Worm (Caenorhabditis elegans) whole organism, late embryonic: Measurements from ENCODE around the gene fbxc-27.

Source experiments
- C38D4.7 ChIP-seq: fragments of 200-800 bp; sonication (Bioruptor generic); optimal IDR thresholded peaks from 2 replicates; lab custom pipeline; 2018; ENCODE audit warnings: mild to moderate bottlenecking, missing genetic modification characterization, moderate library complexity, missing compliant biosample characterization
- K02D7.2 ChIP-seq: sonication (generic microtip); optimal IDR thresholded peaks from 2 replicates; lab custom pipeline; 2017; ENCODE audit warnings: mild to moderate bottlenecking, missing genetic modification characterization, missing compliant biosample characterization
- K09A11.1 ChIP-seq: sonication (generic microtip); optimal IDR thresholded peaks from 2 replicates; lab custom pipeline; 2017; ENCODE audit warnings: antibody characterized with exemption, mild to moderate bottlenecking, missing genetic modification characterization, missing compliant biosample characterization; ENCODE audit not compliant: insufficient read depth
- T23F11.4 ChIP-seq: fragments of 200-800 bp; sonication (Bioruptor generic); optimal IDR thresholded peaks from 2 replicates; lab custom pipeline; 2018; ENCODE audit warnings: mild to moderate bottlenecking, missing genetic modification characterization, missing compliant biosample characterization
- Y22D7AL.16 ChIP-seq: sonication (generic microtip); optimal IDR thresholded peaks from 2 replicates; lab custom pipeline; 2016; ENCODE audit warnings: missing genetic modification characterization, missing compliant biosample characterization
- ceh-14 ChIP-seq: sonication (generic microtip); optimal IDR thresholded peaks from 2 replicates; lab custom pipeline; 2016; ENCODE audit warnings: missing genotype, missing genetic modification characterization, missing compliant biosample characterization
- ceh-18 ChIP-seq: sonication (generic microtip); optimal IDR thresholded peaks from 2 replicates; lab custom pipeline; 2016; ENCODE audit warnings: missing genetic modification characterization, missing compliant biosample characterization
- ceh-2 ChIP-seq: sonication (generic microtip); optimal IDR thresholded peaks from 2 replicates; lab custom pipeline; 2016; ENCODE audit warnings: missing genotype, missing genetic modification characterization, missing compliant biosample characterization
- ceh-22 ChIP-seq: sonication (generic microtip); optimal IDR thresholded peaks from 2 replicates; lab custom pipeline; 2017; ENCODE audit warnings: missing biosample characterization, missing genetic modification characterization
- ceh-30 ChIP-seq: fragments of 150-350 bp; optimal IDR thresholded peaks from 2 replicates; lab custom pipeline; 2014; ENCODE audit warnings: missing biosample characterization, missing genetic modification characterization
- ceh-31 ChIP-seq: sonication (generic microtip); optimal IDR thresholded peaks from 2 replicates; lab custom pipeline; 2016; ENCODE audit warnings: missing genetic modification characterization, missing compliant biosample characterization
- ceh-48 ChIP-seq: sonication (generic microtip); optimal IDR thresholded peaks from 2 replicates; lab custom pipeline; 2016; ENCODE audit warnings: missing genetic modification characterization, inconsistent platforms, missing compliant biosample characterization
- ceh-6 ChIP-seq: fragments of 200-800 bp; sonication (Bioruptor generic); optimal IDR thresholded peaks from 2 replicates; lab custom pipeline; 2018; ENCODE audit warnings: mild to moderate bottlenecking, missing genetic modification characterization, missing compliant biosample characterization
- che-1 ChIP-seq: sonication (generic microtip); optimal IDR thresholded peaks from 2 replicates; lab custom pipeline; 2016; ENCODE audit warnings: mild to moderate bottlenecking, missing genetic modification characterization, missing compliant biosample characterization
- dve-1 ChIP-seq: sonication (generic microtip); optimal IDR thresholded peaks from 2 replicates; lab custom pipeline; 2017; ENCODE audit warnings: antibody characterized with exemption, mild to moderate bottlenecking, missing genetic modification characterization, missing compliant biosample characterization
- elt-2 ChIP-seq: sonication (generic microtip); optimal IDR thresholded peaks from 2 replicates; lab custom pipeline; 2016; ENCODE audit warnings: missing genetic modification reagents, missing genetic modification characterization, missing compliant biosample characterization
- fax-1 ChIP-seq: sonication (generic microtip); optimal IDR thresholded peaks from 2 replicates; lab custom pipeline; 2016; ENCODE audit warnings: missing genotype, missing genetic modification characterization, missing compliant biosample characterization
- fkh-10 ChIP-seq: fragments of 150-350 bp; optimal IDR thresholded peaks from 2 replicates; lab custom pipeline; 2014; ENCODE audit warnings: missing biosample characterization, missing genetic modification reagents, missing genetic modification characterization
- hlh-8 ChIP-seq: sonication (generic microtip); optimal IDR thresholded peaks from 2 replicates; lab custom pipeline; 2016; ENCODE audit warnings: missing genotype, missing genetic modification characterization, missing compliant biosample characterization
- mec-3 ChIP-seq: sonication (generic microtip); optimal IDR thresholded peaks from 2 replicates; lab custom pipeline; 2016; ENCODE audit warnings: borderline replicate concordance, missing genetic modification characterization, missing compliant biosample characterization
- nfya-1 ChIP-seq: sonication (generic microtip); optimal IDR thresholded peaks from 2 replicates; lab custom pipeline; 2017; ENCODE audit warnings: missing genetic modification characterization, mild to moderate bottlenecking, missing compliant biosample characterization, antibody characterized with exemption, moderate library complexity
- nhr-232 ChIP-seq: sonication (generic microtip); optimal IDR thresholded peaks from 2 replicates; lab custom pipeline; 2016; ENCODE audit warnings: missing genetic modification characterization, missing compliant biosample characterization
- pag-3 ChIP-seq: sonication (generic microtip); optimal IDR thresholded peaks from 2 replicates; lab custom pipeline; 2016; ENCODE audit warnings: missing compliant biosample characterization, missing genetic modification characterization, borderline replicate concordance
- pha-4 ChIP-seq: fragments of 150-350 bp; optimal IDR thresholded peaks from 2 replicates; lab custom pipeline; 2018; ENCODE audit warnings: missing biosample characterization, missing genetic modification reagents, missing genetic modification characterization
- pqm-1 ChIP-seq: sonication (generic microtip); optimal IDR thresholded peaks from 2 replicates; lab custom pipeline; 2016; ENCODE audit warnings: missing genetic modification characterization, missing compliant biosample characterization
- rnt-1 ChIP-seq: sonication (generic microtip); optimal IDR thresholded peaks from 2 replicates; lab custom pipeline; 2016; ENCODE audit warnings: missing genetic modification characterization, missing compliant biosample characterization
- sox-2 ChIP-seq: fragments of 200-800 bp; sonication (Bioruptor generic); IDR thresholded peaks from 2 replicates; pipeline ENCODE4 v1.3.6; 2022; ENCODE audit warnings: missing genetic modification reagents, missing genetic modification characterization, missing compliant biosample characterization
- sox-4 ChIP-seq: sonication (generic microtip); optimal IDR thresholded peaks from 2 replicates; lab custom pipeline; 2017; ENCODE audit warnings: mild to moderate bottlenecking, missing genetic modification characterization, inconsistent platforms, missing compliant biosample characterization
- ztf-16 ChIP-seq: sonication (generic microtip); optimal IDR thresholded peaks from 2 replicates; lab custom pipeline; 2017; ENCODE audit warnings: missing genetic modification characterization, missing compliant biosample characterization

The fbxc-27 gene

DNA sequence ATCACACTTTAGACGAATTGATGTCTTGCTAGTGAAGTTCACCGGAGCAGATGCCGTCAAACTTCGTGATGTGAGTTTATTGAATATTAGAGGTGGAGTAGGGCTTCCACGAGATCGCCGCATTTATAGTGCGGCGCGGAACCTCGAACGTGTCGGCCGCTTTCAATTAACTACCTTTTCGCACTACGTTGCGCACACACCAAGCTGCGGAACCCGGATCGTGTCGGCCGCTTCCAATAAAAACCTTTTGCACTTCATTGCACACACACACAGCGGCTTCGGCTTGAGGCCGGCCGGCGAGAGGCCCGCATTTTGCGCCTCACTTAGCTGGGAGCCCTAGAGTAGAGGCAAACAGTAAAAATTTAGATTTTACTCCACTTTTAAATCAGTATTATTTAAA is 4.2 kb upstream of the fbxc-27 start:
- TF ChIP-seq C38D4.7 (GFP tag; lab: Kevin White, UChicago) (no peak), sox-2 (GFP tag; lab: Robert Waterston, UW) (no peak)

ce11 chrII:911680-912079 is 2.1 kb downstream of the fbxc-27 start, which contains the start of gene fbxc-31:
Gene fbxc-31 (plus strand): TSS chrII:911980.
- TF ChIP-seq nhr-232: no peak
- TF ChIP-seq fax-1 (tag; lab: Kevin White, UChicago): no peak
- TF ChIP-seq ceh-22 (tag; lab: Kevin White, UChicago): no peak
- TF ChIP-seq pag-3 (tag; lab: Kevin White, UChicago): no peak
- TF ChIP-seq fkh-10: no peak
- no peak for TF ChIP-seq sox-4
- no peak for TF ChIP-seq che-1 (tag; lab: Kevin White, UChicago)
- no peak for TF ChIP-seq sox-2 (GFP tag; lab: Robert Waterston, UW)
- no peak for TF ChIP-seq ceh-31 (tag; lab: Kevin White, UChicago)
- no peak for TF ChIP-seq elt-2 (tag; lab: Kevin White, UChicago)
- no peak for TF ChIP-seq pha-4 (tag; lab: Kevin White, UChicago)
- TF ChIP-seq ceh-6 (GFP tag; lab: Kevin White, UChicago): no peak
- TF ChIP-seq ztf-16: no peak
- TF ChIP-seq T23F11.4: no peak

ce11 chrII:913222-913722 is 3.7 kb downstream of the fbxc-27 start, which contains the start of gene fbxc-33:
Gene fbxc-33 (plus strand): TSS chrII:913672.
- no peak for TF ChIP-seq ceh-22 (tag; lab: Kevin White, UChicago)
- peak; percentile 9 for TF ChIP-seq nfya-1

DNA sequence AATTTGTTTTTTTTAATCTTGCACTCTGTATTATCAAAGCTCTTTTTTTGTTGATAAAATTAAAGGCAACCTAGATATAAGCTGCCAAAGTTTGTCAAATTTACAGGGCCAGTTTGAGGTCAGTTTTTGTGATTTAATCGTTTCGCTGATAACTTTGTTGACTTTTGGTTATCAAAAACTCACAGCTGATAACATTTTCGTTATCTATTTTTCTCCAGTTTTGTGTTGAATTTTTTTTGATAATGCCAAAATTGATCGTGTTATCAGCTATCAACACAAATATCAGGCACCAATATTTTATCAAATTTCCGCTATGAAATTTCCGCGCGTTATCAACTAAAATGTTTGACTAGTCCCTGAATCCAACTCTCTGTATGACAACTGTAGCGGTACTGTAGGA is 5.6 kb downstream of the fbxc-27 start:
- TF ChIP-seq dve-1 (tag; lab: Kevin White, UChicago) (peak; percentile 41), mec-3 (tag; lab: Kevin White, UChicago) (no peak), elt-2 (tag; lab: Kevin White, UChicago) (peak; percentile 100), nhr-232 (no peak), pqm-1 (tag; lab: Kevin White, UChicago) (peak; percentile 70)
- TF ChIP-seq, all 69 proteins: peak for 3

- TF ChIP-seq pha-4 (tag; lab: Kevin White, UChicago): no peak
- no peak for TF ChIP-seq ceh-14 (tag; lab: Kevin White, UChicago)
- TF ChIP-seq Y22D7AL.16: no peak
- no peak for TF ChIP-seq sox-4
Observed at ce11 chrII:915780-916179, 6.2 kb downstream of the fbxc-27 start, which contains the start of gene fbxc-29. Gene fbxc-29 (plus strand): TSS chrII:916080.

- TF ChIP-seq ceh-2 (tag; lab: Kevin White, UChicago): no peak
- TF ChIP-seq pqm-1 (tag; lab: Kevin White, UChicago): no peak
- no peak for TF ChIP-seq ceh-30
- TF ChIP-seq pag-3 (tag; lab: Kevin White, UChicago): no peak
- TF ChIP-seq rnt-1 (tag; lab: Kevin White, UChicago): no peak
- no peak for TF ChIP-seq hlh-8 (tag; lab: Kevin White, UChicago)
- no peak for TF ChIP-seq ceh-48
- no peak for TF ChIP-seq ceh-18 (tag; lab: Kevin White, UChicago)
Observed at ce11 chrII:917324-917723, 7.8 kb downstream of the fbxc-27 start, which contains the start of gene fbxc-30. Gene fbxc-30 (plus strand): TSS chrII:917624.

- TF ChIP-seq K09A11.1 (tag; lab: Kevin White, UChicago) (no peak), K02D7.2 (tag; lab: Kevin White, UChicago) (no peak)
Observed at ce11 chrII:920326-920725, 10.8 kb downstream of the fbxc-27 start.
